Fruit fly (Drosophila melanogaster) whole organism, embryonic: Measurements from ENCODE around the gene Cyp40.

Experiments
- B-H2 ChIP-seq: fragments of 200-800 bp; sonication (Bioruptor generic); optimal IDR thresholded peaks from 2 replicates; lab custom pipeline; 2018; ENCODE audit warnings: missing biosample characterization, mild to moderate bottlenecking, missing genetic modification characterization
- CG11085 ChIP-seq: fragments of 200-800 bp; sonication (Bioruptor generic); IDR thresholded peaks from 2 replicates; pipeline ENCODE4 v1.3.6; 2022; ENCODE audit warnings: missing biosample characterization, missing genetic modification characterization
- CG12659 ChIP-seq: fragments of 200-800 bp; sonication (Bioruptor generic); optimal IDR thresholded peaks from 3 replicates; lab custom pipeline; 2017; ENCODE audit warnings: mild to moderate bottlenecking, missing biosample characterization, missing genetic modification reagents, missing genetic modification characterization
- CG13894 ChIP-seq: fragments of 200-800 bp; sonication (Bioruptor generic); optimal IDR thresholded peaks from 3 replicates; lab custom pipeline; 2018; ENCODE audit warnings: missing biosample characterization, mild to moderate bottlenecking, missing genetic modification characterization, moderate library complexity
- CG14965 ChIP-seq: fragments of 200-800 bp; sonication (Bioruptor generic); optimal IDR thresholded peaks from 2 replicates; lab custom pipeline; 2016; ENCODE audit warnings: missing biosample characterization, missing genetic modification characterization, borderline replicate concordance
- CG15011 ChIP-seq: fragments of 200-800 bp; sonication (Bioruptor generic); optimal IDR thresholded peaks from 3 replicates; lab custom pipeline; 2018; ENCODE audit warnings: missing biosample characterization, mild to moderate bottlenecking, missing genetic modification characterization
- CG15269 ChIP-seq: fragments of 200-800 bp; sonication (Bioruptor generic); optimal IDR thresholded peaks from 2 replicates; lab custom pipeline; 2018; ENCODE audit warnings: missing biosample characterization, mild to moderate bottlenecking, missing genetic modification characterization, moderate library complexity
- CG16779 ChIP-seq: fragments of 200-800 bp; sonication (Bioruptor generic); IDR thresholded peaks from 2 replicates; pipeline ENCODE4 v1.3.6; 2022; ENCODE audit warnings: missing biosample characterization, missing genetic modification characterization
- CG17328 ChIP-seq: fragments of 200-800 bp; sonication (Bioruptor generic); IDR thresholded peaks from 2 replicates; pipeline ENCODE4 v1.3.6; 2022; ENCODE audit warnings: missing biosample characterization, missing genetic modification characterization
- CG17361 ChIP-seq: fragments of 200-800 bp; sonication (Bioruptor generic); IDR thresholded peaks from 3 replicates; pipeline ENCODE4 v1.3.6; 2022; ENCODE audit warnings: missing biosample characterization, missing genetic modification characterization
- CG17385 ChIP-seq: fragments of 200-800 bp; sonication (Bioruptor generic); optimal IDR thresholded peaks from 3 replicates; lab custom pipeline; 2018; ENCODE audit warnings: missing biosample characterization, mild to moderate bottlenecking, missing genetic modification characterization
- CG17829 ChIP-seq: fragments of 200-800 bp; optimal IDR thresholded peaks from 2 replicates; lab custom pipeline; 2019; ENCODE audit warnings: missing biosample characterization, mild to moderate bottlenecking, missing genetic modification characterization, moderate library complexity
- CG18619 ChIP-seq: fragments of 200-800 bp; sonication (Bioruptor generic); optimal IDR thresholded peaks from 3 replicates; lab custom pipeline; 2017; ENCODE audit warnings: missing biosample characterization, mild to moderate bottlenecking, missing genetic modification characterization
- CG18764 ChIP-seq: fragments of 200-800 bp; sonication (Bioruptor generic); optimal IDR thresholded peaks from 3 replicates; lab custom pipeline; 2016; ENCODE audit warnings: missing biosample characterization, missing genetic modification characterization
- CG2199 ChIP-seq: fragments of 200-800 bp; sonication (Bioruptor generic); IDR thresholded peaks from 3 replicates; pipeline ENCODE4 v1.3.6; 2022; ENCODE audit warnings: missing biosample characterization, missing genetic modification characterization
- CG32532 ChIP-seq: fragments of 200-800 bp; sonication (Bioruptor generic); IDR thresholded peaks from 2 replicates; pipeline ENCODE4 v1.3.6; 2022; ENCODE audit warnings: missing biosample characterization, missing genetic modification characterization
- CG33213 ChIP-seq: fragments of 200-800 bp; sonication (Bioruptor generic); optimal IDR thresholded peaks from 3 replicates; lab custom pipeline; 2016; ENCODE audit warnings: missing biosample characterization, missing genetic modification characterization
- CG42726 ChIP-seq: fragments of 200-800 bp; sonication (Bioruptor generic); IDR thresholded peaks from 2 replicates; pipeline ENCODE4 v1.3.6; 2022; ENCODE audit warnings: missing biosample characterization, missing genetic modification characterization; ENCODE audit not compliant: partially characterized antibody
- CG4617 ChIP-seq: fragments of 200-800 bp; sonication (Bioruptor generic); optimal IDR thresholded peaks from 3 replicates; lab custom pipeline; 2016; ENCODE audit warnings: missing biosample characterization, missing genetic modification characterization, borderline replicate concordance
- CG4820 ChIP-seq: fragments of 200-800 bp; sonication (Bioruptor generic); optimal IDR thresholded peaks from 3 replicates; lab custom pipeline; 2016; ENCODE audit warnings: missing biosample characterization, missing genetic modification characterization
- CG9215 ChIP-seq: fragments of 200-800 bp; sonication (Bioruptor generic); IDR thresholded peaks from 2 replicates; pipeline ENCODE4 v1.3.6; 2022; ENCODE audit warnings: missing biosample characterization, missing genetic modification characterization
- CoRest ChIP-seq: fragments of 200-800 bp; sonication (Bioruptor generic); optimal IDR thresholded peaks from 3 replicates; lab custom pipeline; 2018; ENCODE audit warnings: missing biosample characterization, mild to moderate bottlenecking, missing genetic modification characterization, moderate library complexity
- Dek ChIP-seq: fragments of 200-800 bp; sonication (Bioruptor generic); optimal IDR thresholded peaks from 3 replicates; lab custom pipeline; 2019; ENCODE audit warnings: missing biosample characterization, mild to moderate bottlenecking, missing genetic modification characterization, moderate library complexity
- Dp ChIP-seq: fragments of 200-800 bp; sonication (Bioruptor generic); optimal IDR thresholded peaks from 2 replicates; lab custom pipeline; 2018; ENCODE audit warnings: missing biosample characterization, mild to moderate bottlenecking, missing genetic modification characterization, moderate library complexity
- Ets65A ChIP-seq: fragments of 200-800 bp; sonication (Bioruptor generic); peaks from one replicate; lab custom pipeline; 2016; ENCODE audit warnings: missing biosample characterization, missing genetic modification characterization
- Gug ChIP-seq: fragments of 200-800 bp; sonication (Bioruptor generic); IDR thresholded peaks from 4 replicates; pipeline ENCODE4 v1.3.6; 2022; ENCODE audit warnings: missing biosample characterization, missing genetic modification characterization
- H15 ChIP-seq: fragments of 200-800 bp; sonication (Bioruptor generic); IDR thresholded peaks from 3 replicates; pipeline ENCODE4 v1.3.6; 2022; ENCODE audit warnings: missing biosample characterization, missing genetic modification characterization
- Jarid2 ChIP-seq: fragments of 200-800 bp; sonication (Bioruptor generic); optimal IDR thresholded peaks from 3 replicates; lab custom pipeline; 2017; ENCODE audit warnings: mild to moderate bottlenecking, missing biosample characterization, missing genetic modification reagents, missing genetic modification characterization
- Med ChIP-seq: fragments of 200-800 bp; sonication (Bioruptor generic); peaks from one replicate; lab custom pipeline; 2016; ENCODE audit warnings: missing biosample characterization, missing genetic modification characterization, mild to moderate bottlenecking, inconsistent platforms, moderate library complexity
- Nf-YA ChIP-seq: fragments of 200-800 bp; sonication (Bioruptor generic); IDR thresholded peaks from 2 replicates; pipeline ENCODE4 v1.3.6; 2022; ENCODE audit warnings: missing biosample characterization, missing genetic modification characterization
- Rfx ChIP-seq: fragments of 200-800 bp; sonication (Bioruptor generic); IDR thresholded peaks from 2 replicates; pipeline ENCODE4 v1.3.6; 2022; ENCODE audit warnings: missing biosample characterization, missing genetic modification characterization
- Xbp1 ChIP-seq: fragments of 200-800 bp; sonication (Bioruptor generic); optimal IDR thresholded peaks from 3 replicates; lab custom pipeline; 2016; ENCODE audit warnings: missing biosample characterization, mild to moderate bottlenecking, missing genetic modification characterization
- ash1 ChIP-seq: fragments of 200-800 bp; sonication (Bioruptor generic); optimal IDR thresholded peaks from 2 replicates; lab custom pipeline; 2018; ENCODE audit warnings: missing biosample characterization, mild to moderate bottlenecking, missing genetic modification characterization
- bowl ChIP-seq: fragments of 200-800 bp; sonication (Bioruptor generic); IDR thresholded peaks from 2 replicates; pipeline ENCODE4 v1.3.6; 2022; ENCODE audit warnings: missing biosample characterization, missing genetic modification characterization
- btn ChIP-seq: fragments of 200-800 bp; sonication (Bioruptor generic); optimal IDR thresholded peaks from 2 replicates; lab custom pipeline; 2016; ENCODE audit warnings: missing biosample characterization, missing genetic modification characterization
- croc ChIP-seq: fragments of 200-800 bp; sonication (Bioruptor generic); conservative IDR thresholded peaks from 3 replicates; pipeline ENCODE4 v1.3.6; 2022; ENCODE audit warnings: missing biosample characterization, missing genetic modification characterization
- ftz-f1 ChIP-seq: fragments of 200-800 bp; sonication (Bioruptor generic); optimal IDR thresholded peaks from 2 replicates; lab custom pipeline; 2016; ENCODE audit warnings: missing biosample characterization, missing genetic modification characterization
- grn ChIP-seq: fragments of 200-800 bp; sonication (Bioruptor generic); optimal IDR thresholded peaks from 3 replicates; lab custom pipeline; 2017; ENCODE audit warnings: missing biosample characterization, missing genetic modification characterization
- kni ChIP-seq: fragments of 200-800 bp; sonication (Bioruptor generic); optimal IDR thresholded peaks from 3 replicates; lab custom pipeline; 2017; ENCODE audit warnings: mild to moderate bottlenecking, missing biosample characterization, missing genetic modification reagents, missing genetic modification characterization
- knrl ChIP-seq: fragments of 200-800 bp; sonication (Bioruptor generic); IDR thresholded peaks from 3 replicates; pipeline ENCODE4 v1.3.6; 2022; ENCODE audit warnings: missing biosample characterization, missing genetic modification characterization; ENCODE audit not compliant: partially characterized antibody
- lilli ChIP-seq: fragments of 200-800 bp; sonication (Bioruptor generic); optimal IDR thresholded peaks from 3 replicates; lab custom pipeline; 2016; ENCODE audit warnings: missing biosample characterization, missing genetic modification characterization
- odd ChIP-seq: fragments of 200-800 bp; sonication (Bioruptor generic); optimal IDR thresholded peaks from 2 replicates; lab custom pipeline; 2017; ENCODE audit warnings: missing biosample characterization, mild to moderate bottlenecking, missing genetic modification characterization
- p53 ChIP-seq: fragments of 200-800 bp; sonication (Bioruptor generic); optimal IDR thresholded peaks from 2 replicates; lab custom pipeline; 2016; ENCODE audit warnings: missing biosample characterization, missing genetic modification characterization
- pum ChIP-seq: fragments of 200-800 bp; sonication (Bioruptor generic); optimal IDR thresholded peaks from 2 replicates; lab custom pipeline; 2016; ENCODE audit warnings: missing biosample characterization, missing genetic modification characterization
- ranshi ChIP-seq: fragments of 200-800 bp; sonication (Bioruptor generic); IDR thresholded peaks from 2 replicates; pipeline ENCODE4 v1.3.6; 2022; ENCODE audit warnings: missing biosample characterization, missing genetic modification characterization
- repo ChIP-seq: fragments of 200-800 bp; sonication (Bioruptor generic); optimal IDR thresholded peaks from 2 replicates; lab custom pipeline; 2016; ENCODE audit warnings: missing biosample characterization, missing genetic modification characterization
- sisA ChIP-seq: fragments of 200-800 bp; sonication (Bioruptor generic); IDR thresholded peaks from 2 replicates; pipeline ENCODE4 v1.3.6; 2022; ENCODE audit warnings: missing biosample characterization, missing genetic modification characterization
- slbo ChIP-seq: fragments of 200-800 bp; sonication (Bioruptor generic); IDR thresholded peaks from 2 replicates; pipeline ENCODE4 v1.3.6; 2022; ENCODE audit warnings: missing biosample characterization, missing genetic modification characterization
- so ChIP-seq: fragments of 200-800 bp; sonication (Bioruptor generic); IDR thresholded peaks from 3 replicates; pipeline ENCODE4 v1.3.6; 2022; ENCODE audit warnings: missing biosample characterization, missing genetic modification characterization
- stwl ChIP-seq: fragments of 200-800 bp; sonication (Bioruptor generic); optimal IDR thresholded peaks from 3 replicates; lab custom pipeline; 2018; ENCODE audit warnings: missing biosample characterization, mild to moderate bottlenecking, missing genetic modification characterization, moderate library complexity

The Cyp40 gene

DNA sequence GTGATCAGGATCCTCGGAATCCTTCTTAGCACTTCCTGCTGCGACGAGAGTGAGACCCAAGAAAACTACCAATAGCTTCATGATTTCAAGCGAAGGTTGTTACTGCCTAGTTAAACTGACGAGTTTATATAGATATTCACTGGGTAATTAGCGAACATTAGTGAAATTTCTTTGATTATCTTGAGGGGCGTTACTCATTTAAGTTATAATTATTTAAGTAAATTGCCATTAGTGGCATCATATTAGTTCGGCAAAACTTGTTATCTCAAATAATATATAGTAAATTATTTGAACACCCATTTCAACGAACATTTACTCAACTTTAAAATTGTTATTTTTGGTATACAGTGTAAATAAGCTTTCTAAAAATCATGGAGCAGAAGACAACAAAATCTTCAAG lies 27.3 kb upstream of the Cyp40 start, which contains the start of the genes CG3088 and CG3306:
CG3088 (minus strand) TSS at position 101 of the 400 bp plus-strand sequence.
CG3306 (plus strand) TSS at position 299 of the 400 bp plus-strand sequence.
- TF ChIP-seq CG33213 (GFP tag; lab: Kevin White, UChicago): no peak
- TF ChIP-seq CG42726: no peak
- TF ChIP-seq CG4617: no peak
- TF ChIP-seq lilli (GFP tag; lab: Kevin White, UChicago): no peak
- no peak for TF ChIP-seq CG17361 (GFP tag; lab: Robert Waterston, UW)
- no peak for TF ChIP-seq B-H2 (GFP tag; lab: Kevin White, UChicago)
- no peak for TF ChIP-seq Med (GFP tag; lab: Kevin White, UChicago)
- TF ChIP-seq kni (GFP tag; lab: Kevin White, UChicago): no peak
- no peak for TF ChIP-seq ftz-f1 (GFP tag; lab: Kevin White, UChicago)
- TF ChIP-seq CG15011: no peak
- no peak for TF ChIP-seq CG17328 (GFP tag; lab: Robert Waterston, UW)
- TF ChIP-seq CG17385: no peak
- TF ChIP-seq so (GFP tag; lab: Robert Waterston, UW): no peak
- TF ChIP-seq CG16779 (GFP tag; lab: Robert Waterston, UW): no peak
- no peak for TF ChIP-seq CG18619
- no peak for TF ChIP-seq stwl

DNA sequence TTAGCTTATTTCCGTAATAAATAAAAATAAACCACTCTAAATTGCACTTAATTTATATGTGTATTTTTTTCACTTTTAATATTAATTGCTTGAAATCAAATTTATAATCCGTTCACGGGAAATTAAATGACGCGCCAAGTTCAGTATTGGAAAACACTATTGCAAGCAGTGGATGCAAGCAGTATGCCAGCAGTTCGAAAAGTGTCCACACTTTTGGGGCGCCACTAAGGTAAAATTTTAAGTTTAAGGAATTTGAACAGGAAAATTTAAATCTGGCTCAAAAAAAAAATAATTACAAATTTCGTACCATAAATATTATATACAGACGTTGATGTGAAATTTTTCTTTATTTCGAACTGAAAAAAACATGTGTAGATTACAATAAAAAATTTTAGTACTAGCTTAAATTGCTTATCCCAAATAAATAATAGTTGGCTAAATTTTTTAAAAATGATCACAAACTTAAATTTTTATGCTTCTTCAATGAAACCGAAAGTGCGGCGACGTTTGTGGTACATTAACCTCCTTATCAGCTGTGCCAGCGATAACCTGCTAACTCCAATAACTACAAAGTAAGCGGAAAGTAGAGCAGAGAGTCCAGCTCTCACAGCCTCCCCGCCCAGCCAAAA lies 14.4 kb upstream of the Cyp40 start:
- TF ChIP-seq p53 (GFP tag; lab: Kevin White, UChicago) (peak; percentile 8), Dp (peak; percentile 90), ranshi (peak; percentile 36; the same call in 1 of the 2 replicates), CG32532 (GFP tag; lab: Robert Waterston, UW) (peak; percentile 69), odd (GFP tag; lab: Kevin White, UChicago) (no peak), Rfx (GFP tag; lab: Robert Waterston, UW) (peak; percentile 90), pum (peak; percentile 43), Ets65A (GFP tag; lab: Kevin White, UChicago) (peak; percentile 91), sisA (GFP tag; lab: Robert Waterston, UW) (peak; percentile 76), bowl (GFP tag; lab: Robert Waterston, UW) (no peak), stwl (peak; percentile 91), CG15269 (no peak), Gug (GFP tag; lab: Robert Waterston, UW) (peak; percentile 71), CG11085 (peak; percentile 70; the same call in 1 of the 2 replicates), H15 (GFP tag; lab: Robert Waterston, UW) (peak; percentile 29; the same call in 2 of the 3 replicates), CG13894 (tag; lab: Kevin White, UChicago) (peak; percentile 13), croc (GFP tag; lab: Robert Waterston, UW) (0 out of 3 replicates have a peak, but pooled peaks have one; percentile 12), CG17361 (GFP tag; lab: Robert Waterston, UW) (no peak; the same call in 2 of the 3 replicates), CG17829 (tag; lab: Kevin White, UChicago) (no peak), btn (GFP tag; lab: Kevin White, UChicago) (no peak), repo (peak; percentile 51), CG18764 (GFP tag; lab: Kevin White, UChicago) (peak; percentile 59), Jarid2 (GFP tag; lab: Kevin White, UChicago) (peak; percentile 14), Xbp1 (peak; percentile 16), CG2199 (GFP tag; lab: Robert Waterston, UW) (peak; percentile 88), ash1 (GFP tag; lab: Kevin White, UChicago) (no peak), Dek (tag; lab: Kevin White, UChicago) (peak; percentile 41), CoRest (tag; lab: Kevin White, UChicago) (peak; percentile 40), Nf-YA (GFP tag; lab: Robert Waterston, UW) (no peak), CG4820 (peak; percentile 36), CG9215 (GFP tag; lab: Robert Waterston, UW) (no peak; the same call in 1 of the 2 replicates), knrl (GFP tag; lab: Robert Waterston, UW) (peak; percentile 44; the same call in 1 of the 3 replicates), CG14965 (GFP tag; lab: Kevin White, UChicago) (no peak), slbo (GFP tag; lab: Robert Waterston, UW) (peak; percentile 89), grn (GFP tag; lab: Kevin White, UChicago) (no peak), CG12659 (no peak)
